Worm (Caenorhabditis elegans) whole organism, L1 larva: ENCODE results near the gene K09F6.15.

ENCODE experiments used
- ceh-90 ChIP-seq: sonication (generic microtip); optimal IDR thresholded peaks from 2 replicates; lab custom pipeline; 2016; ENCODE audit warnings: missing genetic modification characterization, missing compliant biosample characterization
- fkh-10 ChIP-seq: sonication (generic microtip); optimal IDR thresholded peaks from 2 replicates; lab custom pipeline; 2017; ENCODE audit warnings: missing biosample characterization, missing genetic modification reagents, missing genetic modification characterization
- mep-1 ChIP-seq: fragments of 150-350 bp; optimal IDR thresholded peaks from 2 replicates; lab custom pipeline; 2014; ENCODE audit warnings: missing biosample characterization, missing genetic modification characterization
- nhr-11 ChIP-seq: fragments of 150-350 bp; optimal IDR thresholded peaks from 2 replicates; lab custom pipeline; 2014; ENCODE audit warnings: missing biosample characterization, missing genetic modification characterization
- nhr-12 ChIP-seq: sonication (generic microtip); optimal IDR thresholded peaks from 2 replicates; lab custom pipeline; 2017; ENCODE audit warnings: missing biosample characterization, missing genetic modification characterization
- nhr-71 ChIP-seq: sonication (generic microtip); optimal IDR thresholded peaks from 2 replicates; lab custom pipeline; 2016; ENCODE audit warnings: mild to moderate bottlenecking, missing genetic modification characterization, moderate library complexity, missing compliant biosample characterization
- swsn-7 ChIP-seq: sonication (generic microtip); optimal IDR thresholded peaks from 2 replicates; lab custom pipeline; 2016; ENCODE audit warnings: missing genetic modification characterization, missing compliant biosample characterization

- no peak for TF ChIP-seq nhr-71 (tag; lab: Kevin White, UChicago)
- no peak for TF ChIP-seq mep-1 (tag; lab: Kevin White, UChicago)
- TF ChIP-seq nhr-11 (tag; lab: Kevin White, UChicago) = no peak
- TF ChIP-seq fkh-10 = no peak
- no peak for TF ChIP-seq ceh-90
- no peak for TF ChIP-seq nhr-12
- TF ChIP-seq swsn-7 (tag; lab: Kevin White, UChicago) = no peak
Observed at ce11 chrII:2306741-2307140, 29.4 kb upstream of the K09F6.15 start, which contains the start of gene B0281.3.
